Worm (Caenorhabditis elegans) whole organism, young adult: ENCODE measurements around the gene lec-3.

Source experiments
- C06A6.2 ChIP-seq: fragments of 200-800 bp; sonication (Bioruptor generic); conservative IDR thresholded peaks from 2 replicates; pipeline ENCODE4 v1.3.6; 2022; ENCODE audit warnings: missing genetic modification characterization, missing compliant biosample characterization
- K11D2.4 ChIP-seq: fragments of 200-800 bp; sonication (Bioruptor generic); IDR thresholded peaks from 2 replicates; pipeline ENCODE4 v1.3.6; 2022; ENCODE audit warnings: missing genetic modification reagents, missing genetic modification characterization, missing compliant biosample characterization
- K12H6.12 ChIP-seq: fragments of 200-800 bp; sonication (Bioruptor generic); optimal IDR thresholded peaks from 2 replicates; lab custom pipeline; 2018; ENCODE audit warnings: mild to moderate bottlenecking, missing genetic modification characterization, missing compliant biosample characterization
- Y53G8AR.9 ChIP-seq: fragments of 200-800 bp; sonication (Bioruptor generic); conservative IDR thresholded peaks from 2 replicates; pipeline ENCODE4 v1.3.6; 2022; ENCODE audit warnings: missing genetic modification reagents, missing genetic modification characterization, missing compliant biosample characterization
- dpl-1 ChIP-seq: fragments of 150-350 bp; optimal IDR thresholded peaks from 2 replicates; lab custom pipeline; 2014; ENCODE audit warnings: missing biosample characterization, missing genetic modification reagents, missing genetic modification characterization
- ets-4 ChIP-seq: fragments of 200-800 bp; sonication (Bioruptor generic); optimal IDR thresholded peaks from 2 replicates; lab custom pipeline; 2018; ENCODE audit warnings: mild to moderate bottlenecking, missing genetic modification characterization, missing compliant biosample characterization
- hrde-1 ChIP-seq: sonication (generic microtip); optimal IDR thresholded peaks from 2 replicates; lab custom pipeline; 2016; ENCODE audit warnings: missing genetic modification characterization, mild to moderate bottlenecking, missing compliant biosample characterization, moderate library complexity, missing genotype, missing genetic modification reagents, borderline replicate concordance
- lag-1 ChIP-seq: fragments of 200-800 bp; sonication (Bioruptor generic); IDR thresholded peaks from 2 replicates; pipeline ENCODE4 v1.3.6; 2022; ENCODE audit warnings: missing genetic modification reagents, missing genetic modification characterization, missing compliant biosample characterization
- mcd-1 ChIP-seq: fragments of 200-800 bp; sonication (Bioruptor generic); IDR thresholded peaks from 2 replicates; pipeline ENCODE4 v1.3.6; 2022; ENCODE audit warnings: missing genetic modification reagents, missing genetic modification characterization, missing compliant biosample characterization
- ztf-6 ChIP-seq: fragments of 200-800 bp; sonication (Bioruptor generic); IDR thresholded peaks from 2 replicates; pipeline ENCODE4 v1.3.6; 2022; ENCODE audit warnings: missing genetic modification reagents, missing genetic modification characterization, missing compliant biosample characterization

- TF ChIP-seq hrde-1 (tag; lab: Kevin White, UChicago) (no peak), dpl-1 (GFP tag; lab: Kevin White, UChicago) (no peak), ets-4 (GFP tag; lab: Kevin White, UChicago) (no peak), mcd-1 (no peak), C06A6.2 (GFP tag; lab: Robert Waterston, UW) (no peak), ztf-6 (GFP tag; lab: Robert Waterston, UW) (no peak), Y53G8AR.9 (GFP tag; lab: Robert Waterston, UW) (no peak), K12H6.12 (tag; lab: Kevin White, UChicago) (no peak), lag-1 (GFP tag; lab: Robert Waterston, UW) (no peak), K11D2.4 (GFP tag; lab: Robert Waterston, UW) (no peak)
These were observed 47.1 kb upstream of the lec-3 start, which contains the start of gene flad-1 for ce11 chrII:9943837-9944236.
